Worm (Caenorhabditis elegans) whole organism, late embryonic: ENCODE measurements around the gene srbc-44.

Experiments used
- elt-2 ChIP-seq: sonication (generic microtip); optimal IDR thresholded peaks from 2 replicates; lab custom pipeline; 2016; ENCODE audit warnings: missing genetic modification reagents, missing genetic modification characterization, missing compliant biosample characterization
- pat-9 ChIP-seq: fragments of 200-800 bp; sonication (Bioruptor generic); optimal IDR thresholded peaks from 2 replicates; lab custom pipeline; 2018; ENCODE audit warnings: mild to moderate bottlenecking, missing genetic modification characterization, moderate library complexity, missing compliant biosample characterization
- pha-4 ChIP-seq: fragments of 150-350 bp; optimal IDR thresholded peaks from 2 replicates; lab custom pipeline; 2018; ENCODE audit warnings: missing biosample characterization, missing genetic modification reagents, missing genetic modification characterization
- unc-55 ChIP-seq: sonication (generic microtip); optimal IDR thresholded peaks from 2 replicates; lab custom pipeline; 2017; ENCODE audit warnings: missing biosample characterization, missing genetic modification reagents, missing genetic modification characterization

- TF ChIP-seq unc-55 (GFP tag; lab: Kevin White, UChicago) (no peak), pha-4 (no peak), elt-2 (tag; lab: Kevin White, UChicago) (no peak), pat-9 (tag; lab: Kevin White, UChicago) (no peak)
Measured at ce11 chrV:12811126-12811525, 22.8 kb upstream of the srbc-44 start, which contains the start of gene ZC443.2.
